Fruit fly (Drosophila melanogaster): ENCODE data around the gene CG17361.

The CG17361 gene

DNA sequence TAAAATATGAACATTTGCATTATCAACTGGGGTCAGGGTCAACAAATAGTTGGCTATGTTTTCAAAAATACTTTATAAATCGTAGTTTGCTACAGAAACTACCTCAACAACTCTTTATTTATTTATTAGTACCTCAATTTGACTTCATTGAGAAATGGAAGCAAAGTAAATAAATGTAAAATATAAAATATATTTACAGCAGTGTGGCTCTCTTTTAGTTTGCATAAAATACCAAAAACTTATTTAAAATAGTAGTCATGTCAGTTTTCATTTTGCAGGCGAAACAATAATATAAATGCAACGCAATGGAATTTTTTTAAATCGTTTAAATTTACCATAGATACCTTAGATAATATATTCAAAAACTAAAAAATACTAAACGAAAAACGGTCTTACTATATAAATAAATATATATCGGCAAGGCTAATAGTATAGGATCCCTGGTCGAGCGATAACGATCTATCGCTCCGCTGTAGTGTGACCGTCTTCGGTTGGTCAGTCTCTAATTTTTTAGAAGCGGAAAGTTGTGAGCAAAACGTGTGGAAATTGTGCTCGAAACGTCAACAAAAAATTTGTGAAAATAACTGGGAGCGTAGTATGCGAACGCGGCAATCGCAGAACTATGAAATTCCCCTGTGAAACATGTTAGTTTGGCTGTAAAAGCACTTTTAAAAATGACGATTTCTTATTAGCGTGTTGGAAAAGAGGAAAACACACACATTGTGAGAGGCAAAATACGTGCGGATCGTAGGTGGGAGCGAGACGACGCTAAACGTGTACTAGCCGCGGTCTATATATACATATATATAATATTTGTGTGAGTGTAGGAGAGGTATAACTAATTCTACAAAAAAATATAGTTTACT is 4.9 kb downstream of the CG17361 start, which contains the start of the genes Nprl3 and upSET (continued):
- peak; percentile 86 for TF ChIP-seq sna (GFP tag; IDR thresholded peaks at IDR 0.05; ENCODE audit: partially characterized antibody)
- TF ChIP-seq CG30403 (GFP tag; optimal IDR thresholded peaks at IDR 0.05): no peak
- TF ChIP-seq dmrt11E (tag; optimal IDR thresholded peaks at IDR 0.05): no peak
- no peak for TF ChIP-seq CG4820 (GFP tag; optimal IDR thresholded peaks at IDR 0.05)
- no peak for TF ChIP-seq NFAT (GFP tag; IDR thresholded peaks at IDR 0.05)
- TF ChIP-seq D19B (GFP tag; optimal IDR thresholded peaks at IDR 0.05): no peak
- TF ChIP-seq CG6254 (GFP tag; optimal IDR thresholded peaks at IDR 0.05): no peak
- no peak for TF ChIP-seq CG11560 (tag; IDR thresholded peaks at IDR 0.05)
- TF ChIP-seq Ptx1 (GFP tag; IDR thresholded peaks at IDR 0.05): no peak
- no peak for TF ChIP-seq CG10959 (GFP tag; IDR thresholded peaks at IDR 0.05)
- TF ChIP-seq CG14667 (GFP tag; IDR thresholded peaks at IDR 0.05): no peak
- no peak for TF ChIP-seq CG7357 (GFP tag; IDR thresholded peaks at IDR 0.05)
- TF ChIP-seq Sox100B (GFP tag; optimal IDR thresholded peaks at IDR 0.05): peak; percentile 8
- no peak for TF ChIP-seq CG4730 (GFP tag; IDR thresholded peaks at IDR 0.05)
- TF ChIP-seq ken (GFP tag; IDR thresholded peaks at IDR 0.05): no peak
- TF ChIP-seq seq (GFP tag; IDR thresholded peaks at IDR 0.05): no peak
- TF ChIP-seq eyg (GFP tag; optimal IDR thresholded peaks at IDR 0.05): no peak
- TF ChIP-seq CG11247 (GFP tag; IDR thresholded peaks at IDR 0.05): no peak
- no peak for TF ChIP-seq zf30C (GFP tag; optimal IDR thresholded peaks at IDR 0.05)
- peak; percentile 24 for TF ChIP-seq CG15601 (tag; optimal IDR thresholded peaks at IDR 0.05)
- TF ChIP-seq aop (GFP tag; IDR thresholded peaks at IDR 0.05): no peak
- no peak for TF ChIP-seq CG11723 (GFP tag; optimal IDR thresholded peaks at IDR 0.05)
- no peak for TF ChIP-seq sim (GFP tag; IDR thresholded peaks at IDR 0.05)
- no peak for TF ChIP-seq ewg (GFP tag; optimal IDR thresholded peaks at IDR 0.05)
- TF ChIP-seq mam (GFP tag; optimal IDR thresholded peaks at IDR 0.05): no peak
- no peak for TF ChIP-seq pan (optimal IDR thresholded peaks at IDR 0.05)
- TF ChIP-seq pan (GFP tag; optimal IDR thresholded peaks at IDR 0.05 in 1 of 2, IDR thresholded peaks at IDR 0.05 in 1 of 2): no peak
- no peak for TF ChIP-seq CG13424 (tag; optimal IDR thresholded peaks at IDR 0.05)
- no peak for TF ChIP-seq Fer1 (GFP tag; optimal IDR thresholded peaks at IDR 0.05)
- no peak for TF ChIP-seq chif (GFP tag; optimal IDR thresholded peaks at IDR 0.05)
- TF ChIP-seq lov (optimal IDR thresholded peaks at IDR 0.05): no peak
- TF ChIP-seq lov (GFP tag; IDR thresholded peaks at IDR 0.05): no peak
- TF ChIP-seq crol (GFP tag; IDR thresholded peaks at IDR 0.05): no peak
- no peak for TF ChIP-seq ssp (GFP tag; IDR thresholded peaks at IDR 0.05)
- no peak for TF ChIP-seq fd96Cb (tag; optimal IDR thresholded peaks at IDR 0.05)
- peak; percentile 90 for TF ChIP-seq CG10321 (GFP tag; IDR thresholded peaks at IDR 0.05)
- TF ChIP-seq chm (GFP tag; IDR thresholded peaks at IDR 0.05): no peak; the same call in 1 of the 2 replicates
- TF ChIP-seq MBD-R2 (GFP tag; IDR thresholded peaks at IDR 0.05): peak; percentile 24; the same call in 1 of the 2 replicates
- TF ChIP-seq CG12219 (GFP tag; optimal IDR thresholded peaks at IDR 0.05): no peak
- no peak for TF ChIP-seq Usf (GFP tag; optimal IDR thresholded peaks at IDR 0.05)
- TF ChIP-seq sima (GFP tag; optimal IDR thresholded peaks at IDR 0.05): no peak
- peak; percentile 63 for TF ChIP-seq CG10267 (tag; optimal IDR thresholded peaks at IDR 0.05)
- peak; percentile 14 for TF ChIP-seq CG4424 (GFP tag; optimal IDR thresholded peaks at IDR 0.05)
- no peak for TF ChIP-seq Lpt (GFP tag; optimal IDR thresholded peaks at IDR 0.05)
- no peak for TF ChIP-seq CG13123 (GFP tag; optimal IDR thresholded peaks at IDR 0.05)
- no peak for TF ChIP-seq usp (GFP tag; optimal IDR thresholded peaks at IDR 0.05)
- no peak for TF ChIP-seq luna (GFP tag; optimal IDR thresholded peaks at IDR 0.05)
- TF ChIP-seq CrebB (tag; optimal IDR thresholded peaks at IDR 0.05): no peak
- TF ChIP-seq E2f1 (GFP tag; IDR thresholded peaks at IDR 0.05): no peak
- no peak for TF ChIP-seq CG8924 (tag; optimal IDR thresholded peaks at IDR 0.05)
- no peak for TF ChIP-seq CG10274 (GFP tag; optimal IDR thresholded peaks at IDR 0.05)
- no peak for TF ChIP-seq Hr39 (optimal IDR thresholded peaks at IDR 0.05)
